Fruit fly (Drosophila melanogaster): ENCODE measurements around the gene Sema1a.

Gene Sema1a

DNA sequence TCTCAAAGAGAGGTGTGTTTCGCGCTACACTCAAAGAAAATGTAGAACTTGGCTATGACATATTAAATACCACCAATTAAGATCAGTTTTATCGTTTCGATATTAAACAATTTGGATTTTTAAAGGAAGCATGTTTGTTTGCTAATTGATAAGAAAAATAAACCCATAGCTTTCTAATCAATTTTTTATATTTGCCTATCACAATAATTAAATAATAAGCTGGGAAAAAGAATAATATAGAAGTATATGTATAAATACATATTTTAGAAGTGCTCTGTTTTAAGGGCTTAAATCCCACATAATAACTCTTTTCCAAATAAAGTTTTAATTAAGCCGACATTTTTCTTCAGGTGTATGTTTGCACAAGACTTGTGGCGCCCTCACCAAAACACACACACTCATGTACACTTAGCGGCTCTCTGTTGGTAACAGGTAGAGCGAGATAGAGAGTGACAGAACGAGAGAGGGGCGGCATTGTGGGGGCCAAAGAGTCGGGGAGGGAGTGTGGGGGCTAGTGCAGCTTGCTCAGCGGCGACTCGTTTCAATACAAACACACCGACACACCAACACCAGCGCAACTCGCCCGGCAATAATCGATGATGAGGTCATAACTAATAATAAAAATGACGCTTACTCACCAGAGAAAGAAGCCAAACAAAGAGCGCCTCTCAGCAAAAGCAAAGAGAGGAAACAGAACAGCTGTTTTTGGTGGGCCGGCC lies 175.8 kb downstream of the Sema1a start (continued):
- TF ChIP-seq CG17912 (GFP tag; optimal IDR thresholded peaks at IDR 0.05) (no peak), CG13775 (GFP tag; optimal IDR thresholded peaks at IDR 0.05) (peak; percentile 96), CG30431 (GFP tag; optimal IDR thresholded peaks at IDR 0.05) (peak; percentile 59), schlank (tag; optimal IDR thresholded peaks at IDR 0.05) (peak; percentile 42), CG15011 (GFP tag; optimal IDR thresholded peaks at IDR 0.05) (peak; percentile 89), trh (GFP tag; optimal IDR thresholded peaks at IDR 0.05) (peak; percentile 81), CG6689 (GFP tag; IDR thresholded peaks at IDR 0.05) (peak; percentile 86), CG10654 (GFP tag; optimal IDR thresholded peaks at IDR 0.05) (peak; percentile 77), Ets65A (GFP tag) (peak; percentile 93), NC2α (GFP tag; optimal IDR thresholded peaks at IDR 0.05) (peak; percentile 38), btn (GFP tag; optimal IDR thresholded peaks at IDR 0.05) (peak; percentile 42), al (GFP tag; IDR thresholded peaks at IDR 0.05) (peak; percentile 59; the same call in 1 of the 2 replicates), D19B (GFP tag; optimal IDR thresholded peaks at IDR 0.05) (peak; percentile 85), gem (tag; optimal IDR thresholded peaks at IDR 0.05) (peak; percentile 97), Bteb2 (GFP tag; optimal IDR thresholded peaks at IDR 0.05) (peak; percentile 65), CG6813 (GFP tag; optimal IDR thresholded peaks at IDR 0.05) (peak; percentile 83), fd64A (GFP tag; optimal IDR thresholded peaks at IDR 0.05) (peak; percentile 34), zfh1 (GFP tag; IDR thresholded peaks at IDR 0.05) (peak; percentile 78), tll (GFP tag; optimal IDR thresholded peaks at IDR 0.05) (no peak), klu (GFP tag; IDR thresholded peaks at IDR 0.05) (peak; percentile 83), cato (GFP tag; optimal IDR thresholded peaks at IDR 0.05; ENCODE audit: borderline replicate concordance) (peak; percentile 86), CG2875 (GFP tag; optimal IDR thresholded peaks at IDR 0.05) (peak; percentile 88), CG9932 (GFP tag; IDR thresholded peaks at IDR 0.05) (peak; percentile 81), ara (GFP tag; IDR thresholded peaks at IDR 0.05) (peak; percentile 40), Elba2 (GFP tag; optimal IDR thresholded peaks at IDR 0.05) (peak; percentile 38), pho (GFP tag; optimal IDR thresholded peaks at IDR 0.05) (peak; percentile 73), CG9609 (GFP tag; optimal IDR thresholded peaks at IDR 0.05) (peak; percentile 29), row (GFP tag; IDR thresholded peaks at IDR 0.05) (peak; percentile 90), lmd (GFP tag; IDR thresholded peaks at IDR 0.05) (peak; percentile 90), CG9437 (GFP tag; optimal IDR thresholded peaks at IDR 0.05) (peak; percentile 93), lbe (GFP tag; optimal IDR thresholded peaks at IDR 0.05) (peak; percentile 71), CG6765 (GFP tag; optimal IDR thresholded peaks at IDR 0.05) (peak; percentile 87), sc (optimal IDR thresholded peaks at IDR 0.05) (no peak), sc (GFP tag; optimal IDR thresholded peaks at IDR 0.05) (peak; percentile 74), odd (GFP tag; optimal IDR thresholded peaks at IDR 0.05) (peak; percentile 94), YL-1 (GFP tag; optimal IDR thresholded peaks at IDR 0.05) (peak; percentile 85), tin (GFP tag; optimal IDR thresholded peaks at IDR 0.05) (peak; percentile 86), CG3847 (GFP tag; IDR thresholded peaks at IDR 0.05) (peak; percentile 72), CG10979 (tag; optimal IDR thresholded peaks at IDR 0.05) (peak; percentile 89), abd-A (tag; optimal IDR thresholded peaks at IDR 0.05) (peak; percentile 96), Rx (GFP tag; IDR thresholded peaks at IDR 0.05) (peak; percentile 29; the same call in 1 of the 2 replicates), CG17186 (GFP tag; optimal IDR thresholded peaks at IDR 0.05) (no peak), CG1529 (GFP tag; optimal IDR thresholded peaks at IDR 0.05) (peak; percentile 87), stc (GFP tag; IDR thresholded peaks at IDR 0.05) (peak; percentile 80), pan (optimal IDR thresholded peaks at IDR 0.05) (no peak), pan (GFP tag; optimal IDR thresholded peaks at IDR 0.05 in 1 of 2, IDR thresholded peaks at IDR 0.05 in 1 of 2) (peak in 1 of 2 experiments; percentile 59), HLH3B (GFP tag; IDR thresholded peaks at IDR 0.05) (peak; percentile 75; the same call in 1 of the 2 replicates), CG14965 (GFP tag; optimal IDR thresholded peaks at IDR 0.05; ENCODE audit: borderline replicate concordance) (no peak), CG14667 (GFP tag; IDR thresholded peaks at IDR 0.05) (peak; percentile 42; the same call in 1 of the 2 replicates), CG12744 (GFP tag; optimal IDR thresholded peaks at IDR 0.05) (peak; percentile 55)

Data from whole organism, embryonic.